Fruit fly (Drosophila melanogaster) whole organism, pupa: Measurements from ENCODE around the gene wdn.

Experiments
- CG10348 ChIP-seq: fragments of 200-800 bp; sonication (Bioruptor generic); IDR thresholded peaks from 2 replicates; pipeline ENCODE4 v1.3.6; 2022; ENCODE audit warnings: missing biosample characterization, missing genetic modification characterization
- CG12605 ChIP-seq: fragments of 200-800 bp; sonication (Bioruptor generic); IDR thresholded peaks from 2 replicates; pipeline ENCODE4 v1.3.6; 2022; ENCODE audit warnings: missing biosample characterization, missing genetic modification characterization
- CG13204 ChIP-seq: fragments of 200-800 bp; sonication (Bioruptor generic); optimal IDR thresholded peaks from 2 replicates; lab custom pipeline; 2018; ENCODE audit warnings: missing biosample characterization, mild to moderate bottlenecking, missing genetic modification characterization, moderate library complexity
- CG14655 ChIP-seq: fragments of 200-800 bp; sonication (Bioruptor generic); optimal IDR thresholded peaks from 3 replicates; lab custom pipeline; 2017; ENCODE audit warnings: mild to moderate bottlenecking, missing biosample characterization, missing genetic modification reagents, missing genetic modification characterization
- CG15710 ChIP-seq: fragments of 200-800 bp; sonication (Bioruptor generic); optimal IDR thresholded peaks from 2 replicates; lab custom pipeline; 2018; ENCODE audit warnings: missing biosample characterization, mild to moderate bottlenecking, missing genetic modification characterization, moderate library complexity
- CG17806 ChIP-seq: fragments of 200-800 bp; sonication (Bioruptor generic); optimal IDR thresholded peaks from 2 replicates; lab custom pipeline; 2018; ENCODE audit warnings: missing biosample characterization, mild to moderate bottlenecking, missing genetic modification characterization, moderate library complexity
- CG32121 ChIP-seq: fragments of 200-800 bp; sonication (Bioruptor generic); IDR thresholded peaks from 2 replicates; pipeline ENCODE4 v1.3.6; 2022; ENCODE audit warnings: missing biosample characterization, missing genetic modification characterization
- CG34367 ChIP-seq: fragments of 200-800 bp; sonication (Bioruptor generic); optimal IDR thresholded peaks from 2 replicates; lab custom pipeline; 2018; ENCODE audit warnings: missing biosample characterization, mild to moderate bottlenecking, missing genetic modification characterization
- CG4496 ChIP-seq: fragments of 200-800 bp; sonication (Bioruptor generic); IDR thresholded peaks from 3 replicates; pipeline ENCODE4 v1.3.6; 2022; ENCODE audit warnings: missing biosample characterization, missing genetic modification characterization
- CG8159 ChIP-seq: fragments of 200-800 bp; sonication (Bioruptor generic); optimal IDR thresholded peaks from 3 replicates; lab custom pipeline; 2018; ENCODE audit warnings: missing biosample characterization, mild to moderate bottlenecking, missing genetic modification characterization, moderate library complexity
- CG8301 ChIP-seq: fragments of 200-800 bp; sonication (Bioruptor generic); optimal IDR thresholded peaks from 2 replicates; lab custom pipeline; 2018; ENCODE audit warnings: missing biosample characterization, mild to moderate bottlenecking, missing genetic modification characterization
- CG9948 ChIP-seq: fragments of 200-800 bp; sonication (Bioruptor generic); optimal IDR thresholded peaks from 2 replicates; lab custom pipeline; 2018; ENCODE audit warnings: missing biosample characterization, mild to moderate bottlenecking, missing genetic modification characterization, moderate library complexity
- D1 ChIP-seq: fragments of 200-800 bp; sonication (Bioruptor generic); optimal IDR thresholded peaks from 2 replicates; lab custom pipeline; 2018; ENCODE audit warnings: missing biosample characterization, mild to moderate bottlenecking, missing genetic modification characterization, moderate library complexity
- EcR ChIP-seq: fragments of 200-800 bp; sonication (Bioruptor generic); optimal IDR thresholded peaks from 3 replicates; lab custom pipeline; 2019; ENCODE audit warnings: missing biosample characterization, missing genetic modification characterization, mild to moderate bottlenecking, moderate library complexity, missing genetic modification reagents
- Ets98B ChIP-seq: fragments of 200-800 bp; sonication (Bioruptor generic); IDR thresholded peaks from 2 replicates; pipeline ENCODE4 v1.3.6; 2022; ENCODE audit warnings: missing biosample characterization, missing genetic modification characterization
- Pif1A ChIP-seq: fragments of 200-800 bp; sonication (Bioruptor generic); optimal IDR thresholded peaks from 3 replicates; lab custom pipeline; 2016; ENCODE audit warnings: missing biosample characterization, missing genetic modification characterization
- Pif1B ChIP-seq: fragments of 200-800 bp; sonication (Bioruptor generic); optimal IDR thresholded peaks from 3 replicates; lab custom pipeline; 2016; ENCODE audit warnings: missing biosample characterization, missing genetic modification characterization
- Snoo ChIP-seq: fragments of 200-800 bp; sonication (Bioruptor generic); optimal IDR thresholded peaks from 3 replicates; lab custom pipeline; 2017; ENCODE audit warnings: missing biosample characterization, mild to moderate bottlenecking, missing genetic modification characterization, inconsistent platforms
- fd96Ca ChIP-seq: fragments of 200-800 bp; sonication (Bioruptor generic); IDR thresholded peaks from 3 replicates; pipeline ENCODE4 v1.3.6; 2022; ENCODE audit warnings: missing biosample characterization, missing genetic modification characterization
- gl ChIP-seq: fragments of 200-800 bp; sonication (Bioruptor generic); optimal IDR thresholded peaks from 2 replicates; lab custom pipeline; 2018; ENCODE audit warnings: missing biosample characterization, mild to moderate bottlenecking, missing genetic modification characterization
- rn ChIP-seq: fragments of 200-800 bp; sonication (Bioruptor generic); IDR thresholded peaks from 2 replicates; pipeline ENCODE4 v1.3.6; 2022; ENCODE audit warnings: missing biosample characterization, missing genetic modification characterization

Gene wdn

dm6 chr3R:28845377-28845876 is 34.3 kb upstream of the wdn start:
- TF ChIP-seq CG32121 (GFP tag; lab: Robert Waterston, UW) (peak; percentile 50), CG13204 (GFP tag; lab: Kevin White, UChicago) (peak; percentile 52), CG12605 (GFP tag; lab: Robert Waterston, UW) (no peak), EcR (peak; percentile 65)

- TF ChIP-seq CG8159 (tag; lab: Kevin White, UChicago) (no peak), CG34367 (tag; lab: Kevin White, UChicago) (no peak), CG17806 (tag; lab: Kevin White, UChicago) (no peak), D1 (no peak), CG15710 (tag; lab: Kevin White, UChicago) (no peak), CG12605 (GFP tag; lab: Robert Waterston, UW) (peak; percentile 45; the same call in 1 of the 2 replicates), fd96Ca (GFP tag; lab: Robert Waterston, UW) (peak; percentile 51; the same call in 1 of the 3 replicates), Pif1A (GFP tag; lab: Kevin White, UChicago) (peak; percentile 53), EcR (no peak), CG13204 (GFP tag; lab: Kevin White, UChicago) (no peak), Ets98B (GFP tag; lab: Robert Waterston, UW) (peak; percentile 69), gl (tag; lab: Kevin White, UChicago) (no peak), Pif1B (peak; percentile 31), CG32121 (GFP tag; lab: Robert Waterston, UW) (no peak), Snoo (peak; percentile 5), CG14655 (no peak), CG8301 (tag; lab: Kevin White, UChicago) (no peak), CG4496 (GFP tag; lab: Robert Waterston, UW) (no peak; the same call in 2 of the 3 replicates), CG9948 (tag; lab: Kevin White, UChicago) (no peak), rn (GFP tag; lab: Robert Waterston, UW) (no peak), CG10348 (GFP tag; lab: Robert Waterston, UW) (no peak)
Observed at dm6 chr3R:28844611-28845376, 33.7 kb upstream of the wdn start, which contains the start of the genes Apc and spg. TSS of gene Apc (minus strand) at chr3R:28844748. TSS of gene spg (plus strand) at chr3R:28845270.

- TF ChIP-seq CG17806 (tag; lab: Kevin White, UChicago): no peak
- no peak for TF ChIP-seq Pif1B
- no peak for TF ChIP-seq CG12605 (GFP tag; lab: Robert Waterston, UW)
- TF ChIP-seq Snoo: no peak
- TF ChIP-seq Ets98B (GFP tag; lab: Robert Waterston, UW): no peak
- TF ChIP-seq CG15710 (tag; lab: Kevin White, UChicago): no peak
- TF ChIP-seq CG10348 (GFP tag; lab: Robert Waterston, UW): no peak
- no peak for TF ChIP-seq EcR
- TF ChIP-seq CG32121 (GFP tag; lab: Robert Waterston, UW): no peak
- no peak for TF ChIP-seq CG8301 (tag; lab: Kevin White, UChicago)
- TF ChIP-seq CG4496 (GFP tag; lab: Robert Waterston, UW): no peak
- no peak for TF ChIP-seq CG8159 (tag; lab: Kevin White, UChicago)
- no peak for TF ChIP-seq rn (GFP tag; lab: Robert Waterston, UW)
- TF ChIP-seq CG34367 (tag; lab: Kevin White, UChicago): no peak
- TF ChIP-seq CG14655: no peak
- no peak for TF ChIP-seq gl (tag; lab: Kevin White, UChicago)
Observed at dm6 chr3R:28843776-28844610, 32.9 kb upstream of the wdn start.

dm6 chr3R:28842431-28842830 is 31.3 kb upstream of the wdn start:
- TF ChIP-seq gl (tag; lab: Kevin White, UChicago) (no peak), rn (GFP tag; lab: Robert Waterston, UW) (no peak), CG34367 (tag; lab: Kevin White, UChicago) (no peak), EcR (no peak), CG10348 (GFP tag; lab: Robert Waterston, UW) (no peak), CG8301 (tag; lab: Kevin White, UChicago) (no peak), Ets98B (GFP tag; lab: Robert Waterston, UW) (no peak), CG8159 (tag; lab: Kevin White, UChicago) (no peak), fd96Ca (GFP tag; lab: Robert Waterston, UW) (no peak), CG12605 (GFP tag; lab: Robert Waterston, UW) (no peak), CG4496 (GFP tag; lab: Robert Waterston, UW) (no peak), Pif1A (GFP tag; lab: Kevin White, UChicago) (no peak), Snoo (no peak), CG13204 (GFP tag; lab: Kevin White, UChicago) (no peak), CG17806 (tag; lab: Kevin White, UChicago) (no peak), CG15710 (tag; lab: Kevin White, UChicago) (no peak)

- TF ChIP-seq rn (GFP tag; lab: Robert Waterston, UW) (no peak), CG32121 (GFP tag; lab: Robert Waterston, UW) (peak; percentile 29; the same call in 1 of the 2 replicates), CG10348 (GFP tag; lab: Robert Waterston, UW) (no peak), CG8301 (tag; lab: Kevin White, UChicago) (peak; percentile 70), CG15710 (tag; lab: Kevin White, UChicago) (peak; percentile 10), Snoo (no peak), gl (tag; lab: Kevin White, UChicago) (no peak), CG9948 (tag; lab: Kevin White, UChicago) (no peak), Ets98B (GFP tag; lab: Robert Waterston, UW) (peak; percentile 48), CG34367 (tag; lab: Kevin White, UChicago) (no peak), CG14655 (no peak), Pif1B (no peak), EcR (no peak), CG8159 (tag; lab: Kevin White, UChicago) (peak; percentile 50), CG17806 (tag; lab: Kevin White, UChicago) (peak; percentile 13), Pif1A (GFP tag; lab: Kevin White, UChicago) (no peak), CG4496 (GFP tag; lab: Robert Waterston, UW) (peak; percentile 34; the same call in 1 of the 3 replicates), CG13204 (GFP tag; lab: Kevin White, UChicago) (no peak), D1 (no peak), fd96Ca (GFP tag; lab: Robert Waterston, UW) (no peak), CG12605 (GFP tag; lab: Robert Waterston, UW) (no peak)
Observed at dm6 chr3R:28841968-28842367, 30.8 kb upstream of the wdn start.
